Worm (Caenorhabditis elegans): ENCODE data around the gene paml-1.

- TF ChIP-seq ztf-11 (tag; optimal IDR thresholded peaks at IDR 0.05), result no peak
- no peak for TF ChIP-seq nhr-28 (tag; optimal IDR thresholded peaks at IDR 0.05)
- no peak for TF ChIP-seq snpc-4 (tag; optimal IDR thresholded peaks at IDR 0.05)
- TF ChIP-seq ceh-43 (GFP tag; optimal IDR thresholded peaks at IDR 0.05), result no peak
- TF ChIP-seq unc-62 (GFP tag; optimal IDR thresholded peaks at IDR 0.05), result no peak
- TF ChIP-seq elt-3 (tag; optimal IDR thresholded peaks at IDR 0.05), result no peak
- TF ChIP-seq nhr-237 (tag; optimal IDR thresholded peaks at IDR 0.05), result no peak
Measured at ce11 chrIII:10196796-10197195, 37.1 kb downstream of the paml-1 start.

All from whole organism, mixed stage, embryonic.